Fruit fly (Drosophila melanogaster) whole organism, embryonic: ENCODE measurements around the gene CG17637.

Experiments used
- B-H1 ChIP-seq: fragments of 200-800 bp; sonication (Bioruptor generic); IDR thresholded peaks from 3 replicates; pipeline ENCODE4 v1.3.6; 2022; ENCODE audit warnings: missing biosample characterization, missing genetic modification characterization
- Bdp1 ChIP-seq: fragments of 200-800 bp; sonication (Bioruptor generic); optimal IDR thresholded peaks from 3 replicates; lab custom pipeline; 2016; ENCODE audit warnings: missing biosample characterization, missing genetic modification characterization
- CG11085 ChIP-seq: fragments of 200-800 bp; sonication (Bioruptor generic); IDR thresholded peaks from 2 replicates; pipeline ENCODE4 v1.3.6; 2022; ENCODE audit warnings: missing biosample characterization, missing genetic modification characterization
- CG12071 ChIP-seq: fragments of 200-800 bp; sonication (Bioruptor generic); optimal IDR thresholded peaks from 3 replicates; lab custom pipeline; 2018; ENCODE audit warnings: missing biosample characterization, mild to moderate bottlenecking, missing genetic modification characterization
- CG1233 ChIP-seq: fragments of 200-800 bp; sonication (Bioruptor generic); optimal IDR thresholded peaks from 4 replicates; lab custom pipeline; 2018; ENCODE audit warnings: missing biosample characterization, mild to moderate bottlenecking, missing genetic modification characterization
- CG15269 ChIP-seq: fragments of 200-800 bp; sonication (Bioruptor generic); optimal IDR thresholded peaks from 2 replicates; lab custom pipeline; 2018; ENCODE audit warnings: missing biosample characterization, mild to moderate bottlenecking, missing genetic modification characterization, moderate library complexity
- CG15514 ChIP-seq: fragments of 200-800 bp; sonication (Bioruptor generic); optimal IDR thresholded peaks from 3 replicates; lab custom pipeline; 2017; ENCODE audit warnings: missing biosample characterization, missing genetic modification characterization, mild to moderate bottlenecking, moderate library complexity, missing genetic modification reagents
- CG1602 ChIP-seq: fragments of 200-800 bp; sonication (Bioruptor generic); optimal IDR thresholded peaks from 3 replicates; lab custom pipeline; 2016; ENCODE audit warnings: missing biosample characterization, missing genetic modification characterization
- CG16815 ChIP-seq: fragments of 200-800 bp; sonication (Bioruptor generic); optimal IDR thresholded peaks from 3 replicates; lab custom pipeline; 2017; ENCODE audit warnings: missing biosample characterization, mild to moderate bottlenecking, missing genetic modification characterization
- CG17359 ChIP-seq: fragments of 200-800 bp; sonication (Bioruptor generic); optimal IDR thresholded peaks from 3 replicates; lab custom pipeline; 2018; ENCODE audit warnings: missing biosample characterization, mild to moderate bottlenecking, missing genetic modification characterization, moderate library complexity
- CG18262 ChIP-seq: fragments of 200-800 bp; optimal IDR thresholded peaks from 3 replicates; lab custom pipeline; 2019; ENCODE audit warnings: missing biosample characterization, mild to moderate bottlenecking, missing genetic modification characterization, moderate library complexity
- CG18599 ChIP-seq: fragments of 200-800 bp; sonication (Bioruptor generic); optimal IDR thresholded peaks from 3 replicates; lab custom pipeline; 2017; ENCODE audit warnings: missing biosample characterization, missing genetic modification characterization, mild to moderate bottlenecking, moderate library complexity, missing genetic modification reagents
- CG2875 ChIP-seq: fragments of 200-800 bp; sonication (Bioruptor generic); optimal IDR thresholded peaks from 2 replicates; lab custom pipeline; 2017; ENCODE audit warnings: missing biosample characterization, mild to moderate bottlenecking, missing genetic modification characterization, missing genetic modification reagents
- CG30403 ChIP-seq: fragments of 200-800 bp; sonication (Bioruptor generic); optimal IDR thresholded peaks from 3 replicates; lab custom pipeline; 2016; ENCODE audit warnings: missing biosample characterization, missing genetic modification characterization
- CG32532 ChIP-seq: fragments of 200-800 bp; sonication (Bioruptor generic); IDR thresholded peaks from 2 replicates; pipeline ENCODE4 v1.3.6; 2022; ENCODE audit warnings: missing biosample characterization, missing genetic modification characterization
- CG3281 ChIP-seq: fragments of 200-800 bp; sonication (Bioruptor generic); optimal IDR thresholded peaks from 3 replicates; lab custom pipeline; 2017; ENCODE audit warnings: missing biosample characterization, mild to moderate bottlenecking, missing genetic modification characterization
- CG6689 ChIP-seq: fragments of 200-800 bp; sonication (Bioruptor generic); IDR thresholded peaks from 2 replicates; pipeline ENCODE4 v1.3.6; 2022; ENCODE audit warnings: missing biosample characterization, missing genetic modification characterization
- Dp ChIP-seq: fragments of 200-800 bp; sonication (Bioruptor generic); optimal IDR thresholded peaks from 2 replicates; lab custom pipeline; 2018; ENCODE audit warnings: missing biosample characterization, mild to moderate bottlenecking, missing genetic modification characterization, moderate library complexity
- Dref ChIP-seq: fragments of 200-800 bp; sonication (Bioruptor generic); IDR thresholded peaks from 2 replicates; pipeline ENCODE4 v1.3.6; 2022; ENCODE audit warnings: missing biosample characterization, missing genetic modification characterization
- E2f2 ChIP-seq: fragments of 200-800 bp; sonication (Bioruptor generic); IDR thresholded peaks from 2 replicates; pipeline ENCODE4 v1.3.6; 2022; ENCODE audit warnings: missing biosample characterization, missing genetic modification characterization
- Eip74EF ChIP-seq, 2 experiments: fragments of 200-800 bp in 1 of 2; fragments of >200 bp in 1 of 2; sonication (Bioruptor generic) in 1 of 2; optimal IDR thresholded peaks; 2 replicates each; lab custom pipeline; 2017 to 2019; ENCODE audit warnings: missing biosample characterization in 2 of 2, missing genetic modification characterization in 2 of 2, mild to moderate bottlenecking in 1 of 2, moderate library complexity in 1 of 2
- Ets97D ChIP-seq: fragments of 200-800 bp; sonication (Bioruptor generic); optimal IDR thresholded peaks from 3 replicates; lab custom pipeline; 2016; ENCODE audit warnings: missing biosample characterization, missing genetic modification characterization
- Kr ChIP-seq: fragments of 200-800 bp; sonication (Bioruptor generic); optimal IDR thresholded peaks from 2 replicates; lab custom pipeline; 2017; ENCODE audit warnings: missing biosample characterization, mild to moderate bottlenecking, missing genetic modification characterization
- Med ChIP-seq: fragments of 200-800 bp; sonication (Bioruptor generic); peaks from one replicate; lab custom pipeline; 2016; ENCODE audit warnings: missing biosample characterization, missing genetic modification characterization, mild to moderate bottlenecking, inconsistent platforms, moderate library complexity
- NC2α ChIP-seq: fragments of 200-800 bp; sonication (Bioruptor generic); optimal IDR thresholded peaks from 2 replicates; lab custom pipeline; 2016; ENCODE audit warnings: missing biosample characterization, missing genetic modification characterization
- NK7.1 ChIP-seq: fragments of 200-800 bp; sonication (Bioruptor generic); optimal IDR thresholded peaks from 3 replicates; lab custom pipeline; 2016; ENCODE audit warnings: missing biosample characterization, missing genetic modification characterization
- Neu2 ChIP-seq: fragments of 200-800 bp; sonication (Bioruptor generic); optimal IDR thresholded peaks from 3 replicates; lab custom pipeline; 2016; ENCODE audit warnings: missing biosample characterization, missing genetic modification characterization, borderline replicate concordance
- Nf-YA ChIP-seq: fragments of 200-800 bp; sonication (Bioruptor generic); IDR thresholded peaks from 2 replicates; pipeline ENCODE4 v1.3.6; 2022; ENCODE audit warnings: missing biosample characterization, missing genetic modification characterization
- Nf-YC ChIP-seq: fragments of 200-800 bp; optimal IDR thresholded peaks from 3 replicates; lab custom pipeline; 2019; ENCODE audit warnings: missing biosample characterization, mild to moderate bottlenecking, missing genetic modification characterization, moderate library complexity
- Side ChIP-seq: fragments of 200-800 bp; sonication (Bioruptor generic); optimal IDR thresholded peaks from 2 replicates; lab custom pipeline; 2016; ENCODE audit warnings: missing biosample characterization, missing genetic modification characterization
- TFAM ChIP-seq: fragments of 200-800 bp; sonication (Bioruptor generic); optimal IDR thresholded peaks from 2 replicates; lab custom pipeline; 2017; ENCODE audit warnings: missing biosample characterization, missing genetic modification characterization, inconsistent platforms
- amos ChIP-seq: fragments of 200-800 bp; sonication (Bioruptor generic); IDR thresholded peaks from 2 replicates; pipeline ENCODE4 v1.3.6; 2022; ENCODE audit warnings: missing biosample characterization, missing genetic modification characterization; ENCODE audit not compliant: partially characterized antibody
- cwo ChIP-seq: fragments of 200-800 bp; sonication (Bioruptor generic); optimal IDR thresholded peaks from 3 replicates; lab custom pipeline; 2017; ENCODE audit warnings: missing biosample characterization, missing genetic modification characterization, mild to moderate bottlenecking, moderate library complexity, missing genetic modification reagents
- da ChIP-seq: fragments of 200-800 bp; sonication (Bioruptor generic); optimal IDR thresholded peaks from 2 replicates; lab custom pipeline; 2016; ENCODE audit warnings: missing biosample characterization, missing genetic modification characterization
- danr ChIP-seq: fragments of 200-800 bp; sonication (Bioruptor generic); IDR thresholded peaks from 2 replicates; pipeline ENCODE4 v1.3.6; 2022; ENCODE audit warnings: missing biosample characterization, missing genetic modification characterization
- gem ChIP-seq: fragments of 200-800 bp; sonication (Bioruptor generic); optimal IDR thresholded peaks from 2 replicates; lab custom pipeline; 2019; ENCODE audit warnings: missing biosample characterization, mild to moderate bottlenecking, missing genetic modification characterization, moderate library complexity
- lov ChIP-seq, 2 experiments: fragments of 200-800 bp in 1 of 2; fragments of >200 bp in 1 of 2; sonication (Bioruptor generic) in 1 of 2; IDR thresholded peaks in 1 of 2; optimal IDR thresholded peaks in 1 of 2; 2 replicates in 1 of 2; 3 replicates in 1 of 2; pipeline versions ENCODE4 v1.3.6 to Lab custom; 2017 to 2022; ENCODE audit warnings: missing biosample characterization in 1 of 2, missing genetic modification characterization in 1 of 2
- pho ChIP-seq: fragments of 200-800 bp; sonication (Bioruptor generic); optimal IDR thresholded peaks from 2 replicates; lab custom pipeline; 2016; ENCODE audit warnings: missing biosample characterization, missing genetic modification characterization
- ranshi ChIP-seq: fragments of 200-800 bp; sonication (Bioruptor generic); IDR thresholded peaks from 2 replicates; pipeline ENCODE4 v1.3.6; 2022; ENCODE audit warnings: missing biosample characterization, missing genetic modification characterization
- repo ChIP-seq: fragments of 200-800 bp; sonication (Bioruptor generic); optimal IDR thresholded peaks from 2 replicates; lab custom pipeline; 2016; ENCODE audit warnings: missing biosample characterization, missing genetic modification characterization
- sc ChIP-seq, 3 experiments: fragments of >200 bp in 2 of 3; fragments of 200-800 bp in 1 of 3; sonication (Bioruptor generic) in 1 of 3; optimal IDR thresholded peaks; 2 replicates in 2 of 3; 3 replicates in 1 of 3; lab custom pipeline; 2017; ENCODE audit warnings: mild to moderate bottlenecking in 1 of 3, missing biosample characterization in 1 of 3, missing genetic modification characterization in 1 of 3, missing genetic modification reagents in 1 of 3
- seq ChIP-seq: fragments of 200-800 bp; sonication (Bioruptor generic); IDR thresholded peaks from 2 replicates; pipeline ENCODE4 v1.3.6; 2022; ENCODE audit warnings: missing biosample characterization, missing genetic modification characterization
- sisA ChIP-seq: fragments of 200-800 bp; sonication (Bioruptor generic); IDR thresholded peaks from 2 replicates; pipeline ENCODE4 v1.3.6; 2022; ENCODE audit warnings: missing biosample characterization, missing genetic modification characterization
- sug ChIP-seq: fragments of 200-800 bp; optimal IDR thresholded peaks from 2 replicates; lab custom pipeline; 2019; ENCODE audit warnings: missing biosample characterization, mild to moderate bottlenecking, missing genetic modification characterization, moderate library complexity
- tio ChIP-seq: fragments of 200-800 bp; sonication (Bioruptor generic); optimal IDR thresholded peaks from 2 replicates; lab custom pipeline; 2017; ENCODE audit warnings: missing biosample characterization, missing genetic modification characterization, inconsistent platforms
- tup ChIP-seq: fragments of 200-800 bp; sonication (Bioruptor generic); optimal IDR thresholded peaks from 2 replicates; lab custom pipeline; 2016; ENCODE audit warnings: missing biosample characterization, mild to moderate bottlenecking, missing genetic modification characterization, moderate library complexity
- unpg ChIP-seq: fragments of 200-800 bp; sonication (Bioruptor generic); optimal IDR thresholded peaks from 3 replicates; lab custom pipeline; 2018; ENCODE audit warnings: missing biosample characterization, mild to moderate bottlenecking, missing genetic modification characterization, moderate library complexity
- vnd ChIP-seq: fragments of 200-800 bp; sonication (Bioruptor generic); IDR thresholded peaks from 3 replicates; pipeline ENCODE4 v1.3.6; 2022; ENCODE audit warnings: missing biosample characterization, missing genetic modification characterization; ENCODE audit not compliant: partially characterized antibody
- yki ChIP-seq: fragments of >200 bp; optimal IDR thresholded peaks from 3 replicates; lab custom pipeline; 2018

Gene CG17637

dm6 chr3L:20508136-20508635 lies 4.2 kb downstream of the CG17637 start (continued):
- peak; percentile 71 for TF ChIP-seq NK7.1 (GFP tag; lab: Kevin White, UChicago)
- peak; percentile 81 for TF ChIP-seq CG12071 (GFP tag; lab: Kevin White, UChicago)
- TF ChIP-seq cwo (GFP tag; lab: Kevin White, UChicago), result peak; percentile 97
- peak; percentile 85 for TF ChIP-seq danr (GFP tag; lab: Robert Waterston, UW)
- TF ChIP-seq CG3281 (GFP tag; lab: Kevin White, UChicago), result peak; percentile 97
- TF ChIP-seq NC2α, result peak; percentile 81
- peak; percentile 92 for TF ChIP-seq sug (tag; lab: Kevin White, UChicago)
- peak; percentile 88 for TF ChIP-seq unpg
- TF ChIP-seq lov (optimal IDR thresholded peaks at IDR 0.05; lab: Kevin White, UChicago), result no peak
- peak; percentile 90 for TF ChIP-seq lov (GFP tag; IDR thresholded peaks at IDR 0.05; lab: Robert Waterston, UW)
- TF ChIP-seq CG11085 (GFP tag; lab: Robert Waterston, UW), result peak; percentile 95
- peak; percentile 89 for TF ChIP-seq CG17359 (tag; lab: Kevin White, UChicago)
- TF ChIP-seq seq (GFP tag; lab: Robert Waterston, UW), result peak; percentile 91
- peak; percentile 84 for TF ChIP-seq B-H1 (GFP tag; lab: Robert Waterston, UW)
- peak; percentile 57; the same call in 1 of the 2 replicates for TF ChIP-seq Nf-YA
- TF ChIP-seq CG6689, result peak; percentile 94
- peak; percentile 89 for TF ChIP-seq CG1602
- peak; percentile 93 for TF ChIP-seq CG16815 (GFP tag; lab: Kevin White, UChicago)
- no peak for TF ChIP-seq vnd (GFP tag; lab: Robert Waterston, UW)
- TF ChIP-seq tup, result peak; percentile 80
- peak; percentile 91 for TF ChIP-seq tio (GFP tag; lab: Kevin White, UChicago)
- peak; percentile 90 for TF ChIP-seq sisA
- peak; percentile 65; the same call in 1 of the 2 replicates for TF ChIP-seq E2f2 (GFP tag; lab: Robert Waterston, UW)
- TF ChIP-seq TFAM (GFP tag; lab: Kevin White, UChicago), result peak; percentile 38
- TF ChIP-seq CG15269 (tag; lab: Kevin White, UChicago), result peak; percentile 94
- peak; percentile 90 for TF ChIP-seq CG15514
- peak; percentile 85 for TF ChIP-seq CG18262 (tag; lab: Kevin White, UChicago)
- peak; percentile 79 for TF ChIP-seq repo (GFP tag; lab: Kevin White, UChicago)
- TF ChIP-seq CG32532 (GFP tag; lab: Robert Waterston, UW), result peak; percentile 98
- peak; percentile 69 for TF ChIP-seq CG2875 (GFP tag; lab: Kevin White, UChicago)
- peak; percentile 95 for TF ChIP-seq CG30403
- no peak for TF ChIP-seq Kr (GFP tag; lab: Kevin White, UChicago)
- TF ChIP-seq gem (tag; lab: Kevin White, UChicago), result peak; percentile 95
- TF ChIP-seq Neu2, result peak; percentile 64
- no peak for TF ChIP-seq Dp (GFP tag; lab: Kevin White, UChicago)
- TF ChIP-seq Dref (GFP tag; lab: Robert Waterston, UW), result no peak
- peak; percentile 74 for TF ChIP-seq Nf-YC (tag; lab: Kevin White, UChicago)
- TF ChIP-seq Eip74EF (GFP tag; optimal IDR thresholded peaks at IDR 0.05; lab: Kevin White, UChicago), result peak in 1 of 2 experiments; percentile 85
- peak; percentile 59; the same call in 1 of the 2 replicates for TF ChIP-seq amos
- peak; percentile 98 for TF ChIP-seq CG18599
- peak; percentile 78 for TF ChIP-seq Bdp1 (GFP tag; lab: Kevin White, UChicago)
- TF ChIP-seq sc (optimal IDR thresholded peaks at IDR 0.05; lab: Kevin White, UChicago), result no peak
- TF ChIP-seq sc (GFP tag; optimal IDR thresholded peaks at IDR 0.05; lab: Kevin White, UChicago), result peak; percentile 49
- peak; percentile 99 for TF ChIP-seq Med (GFP tag; lab: Kevin White, UChicago)
- TF ChIP-seq da (GFP tag; lab: Kevin White, UChicago), result peak; percentile 69
- TF ChIP-seq pho, result peak; percentile 95
- no peak for TF ChIP-seq yki (lab: Kevin White, UChicago)
- peak; percentile 51 for TF ChIP-seq Ets97D (GFP tag; lab: Kevin White, UChicago)
- TF ChIP-seq CG1233 (GFP tag; lab: Kevin White, UChicago), result peak; percentile 93
- peak; percentile 91; the same call in 1 of the 2 replicates for TF ChIP-seq ranshi (GFP tag; lab: Robert Waterston, UW)
- peak; percentile 87 for TF ChIP-seq Side (GFP tag; lab: Kevin White, UChicago)
